Worm (Caenorhabditis elegans): ENCODE measurements around the gene pkc-3.

Gene pkc-3

DNA sequence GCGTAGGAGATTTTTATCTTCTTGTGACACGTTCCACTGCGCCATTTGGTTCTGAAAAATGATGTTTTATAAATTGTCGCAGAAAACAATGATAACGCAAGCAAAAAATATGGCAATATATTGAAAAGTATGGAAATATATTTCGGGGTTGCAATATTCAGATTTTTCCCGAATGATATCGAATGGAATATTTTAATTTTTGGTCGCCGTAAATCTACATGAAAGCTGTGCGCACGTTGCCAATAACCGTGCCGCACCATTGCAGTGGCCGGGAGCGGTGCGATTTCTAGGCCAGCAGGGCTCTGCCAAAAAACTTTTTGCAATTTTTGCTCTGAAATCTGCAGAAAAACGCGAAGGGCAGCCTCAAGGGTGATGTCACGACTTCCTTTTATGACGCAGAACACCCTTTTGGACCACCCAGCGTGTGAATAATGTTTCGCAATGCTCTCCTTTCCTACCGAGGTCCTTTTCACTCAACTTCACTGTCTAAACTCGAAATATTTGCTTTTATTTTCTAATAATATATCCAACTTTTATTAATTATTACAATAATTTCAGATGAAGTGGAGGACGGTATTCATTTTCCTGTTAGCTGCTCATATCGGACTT, 21.6 kb upstream of the pkc-3 start, which contains the start of the genes F09E5.11 and bmy-1:
Gene F09E5.11 (minus strand): TSS at position 51 of the 609 bp plus-strand sequence.
Gene bmy-1 (plus strand): TSS at position 559 of the 609 bp plus-strand sequence.
- peak; percentile 80 for TF ChIP-seq ZK185.1 (tag; optimal IDR thresholded peaks at IDR 0.05; ENCODE audit: poor library complexity, severe bottlenecking)
- no peak for TF ChIP-seq lsy-27 (tag; optimal IDR thresholded peaks at IDR 0.05; ENCODE audit: borderline replicate concordance, insufficient read depth)
- no peak for TF ChIP-seq snpc-1.3 (tag; optimal IDR thresholded peaks at IDR 0.05; ENCODE audit: insufficient read depth)
- peak; percentile 97 for TF ChIP-seq attf-5 (GFP tag; optimal IDR thresholded peaks at IDR 0.05)
- no peak for TF ChIP-seq gei-17 (GFP tag; optimal IDR thresholded peaks at IDR 0.05)
- peak; percentile 26 for TF ChIP-seq B0261.1 (tag; optimal IDR thresholded peaks at IDR 0.05)
- peak; percentile 28 for TF ChIP-seq rpc-1 (optimal IDR thresholded peaks at IDR 0.05)
- no peak for TF ChIP-seq rpc-1 (tag; optimal IDR thresholded peaks at IDR 0.05)
- TF ChIP-seq K11D2.4 (GFP tag; IDR thresholded peaks at IDR 0.05) = peak; percentile 87
- TF ChIP-seq T26A5.8 (tag; optimal IDR thresholded peaks at IDR 0.05) = no peak
- peak; percentile 65 for TF ChIP-seq lin-40 (tag; optimal IDR thresholded peaks at IDR 0.05)
- peak; percentile 94 for TF ChIP-seq bed-2 (GFP tag; IDR thresholded peaks at IDR 0.05)
- no peak for TF ChIP-seq mes-4 (tag; optimal IDR thresholded peaks at IDR 0.05)
- no peak for TF ChIP-seq egl-18 (GFP tag; IDR thresholded peaks at IDR 0.05)
- TF ChIP-seq zfh-2 (GFP tag; conservative IDR thresholded peaks at IDR 0.05) = peak; percentile 93
- TF ChIP-seq mel-28 (tag; optimal IDR thresholded peaks at IDR 0.05; ENCODE audit: borderline replicate concordance) = no peak
- peak; percentile 86 for TF ChIP-seq Y67H2A.10 (GFP tag; conservative IDR thresholded peaks at IDR 0.05)
- peak; percentile 91 for TF ChIP-seq let-526 (GFP tag; IDR thresholded peaks at IDR 0.05)
- TF ChIP-seq T07F8.4 (tag; optimal IDR thresholded peaks at IDR 0.05) = no peak
- peak; percentile 69; the same call in 1 of the 2 replicates for TF ChIP-seq hmg-20 (GFP tag; IDR thresholded peaks at IDR 0.05)
- TF ChIP-seq lir-1 (GFP tag; conservative IDR thresholded peaks at IDR 0.05) = peak; percentile 86
- peak; percentile 30; the same call in 1 of the 2 replicates for TF ChIP-seq ztf-6 (GFP tag; IDR thresholded peaks at IDR 0.05)
- TF ChIP-seq let-607 (tag; optimal IDR thresholded peaks at IDR 0.05) = peak in 1 of 2 experiments; percentile 45
- no peak for TF ChIP-seq dpl-1 (GFP tag; optimal IDR thresholded peaks at IDR 0.05)
- no peak for TF ChIP-seq xnd-1 (tag; optimal IDR thresholded peaks at IDR 0.05)
- TF ChIP-seq madf-10 (tag; optimal IDR thresholded peaks at IDR 0.05) = peak; percentile 61
- TF ChIP-seq F33H1.4 (GFP tag; IDR thresholded peaks at IDR 0.05) = peak; percentile 64
- 0 out of 2 replicates have a peak, but pooled peaks have one; percentile 39 for TF ChIP-seq ceh-40 (GFP tag; IDR thresholded peaks at IDR 0.05)
- TF ChIP-seq ztf-3 (GFP tag; optimal IDR thresholded peaks at IDR 0.05) = no peak
- TF ChIP-seq aptf-2 (GFP tag; conservative IDR thresholded peaks at IDR 0.05) = peak; percentile 83
- peak; percentile 68 for TF ChIP-seq ceh-91 (GFP tag; IDR thresholded peaks at IDR 0.05)
- no peak for TF ChIP-seq nhr-120 (GFP tag; IDR thresholded peaks at IDR 0.05)
- TF ChIP-seq C06A6.2 (GFP tag; conservative IDR thresholded peaks at IDR 0.05) = peak; percentile 93
- TF ChIP-seq hlh-12 (tag; optimal IDR thresholded peaks at IDR 0.05) = no peak
- no peak for TF ChIP-seq F39B2.1 (GFP tag; IDR thresholded peaks at IDR 0.05)
- peak; percentile 78 for TF ChIP-seq lin-54 (GFP tag; optimal IDR thresholded peaks at IDR 0.05)
- TF ChIP-seq mxl-1 (tag; optimal IDR thresholded peaks at IDR 0.05) = peak; percentile 23
- no peak for TF ChIP-seq tbx-9 (tag; optimal IDR thresholded peaks at IDR 0.05; ENCODE audit: borderline replicate concordance)
- TF ChIP-seq nhr-27 (tag; optimal IDR thresholded peaks at IDR 0.05) = no peak
- TF ChIP-seq bed-1 (GFP tag; IDR thresholded peaks at IDR 0.05) = 0 out of 2 replicates have a peak, but pooled peaks have one; percentile 73
- TF ChIP-seq athp-1 (tag; optimal IDR thresholded peaks at IDR 0.05) = peak; percentile 73
- peak; percentile 65 for TF ChIP-seq ets-4 (GFP tag; optimal IDR thresholded peaks at IDR 0.05)
- TF ChIP-seq ztf-22 (GFP tag; optimal IDR thresholded peaks at IDR 0.05) = no peak
- peak; percentile 17 for TF ChIP-seq efl-1 (GFP tag; optimal IDR thresholded peaks at IDR 0.05)
- peak; percentile 96 for TF ChIP-seq dox-1 (GFP tag; IDR thresholded peaks at IDR 0.05)
- TF ChIP-seq cebp-2 (GFP tag; IDR thresholded peaks at IDR 0.05) = no peak
- peak; percentile 71 for TF ChIP-seq lsl-1 (GFP tag; optimal IDR thresholded peaks at IDR 0.05)
- peak; percentile 61 for TF ChIP-seq tlf-1 (GFP tag; optimal IDR thresholded peaks at IDR 0.05)
